Fruit fly (Drosophila melanogaster) whole organism, embryonic: ENCODE results near the gene CG13365.
A peak's percentile ranks its signal among the peaks of the same experiment; 100 is the strongest.

ENCODE experiments used
- Blimp-1 ChIP-seq: fragments of 200-800 bp; sonication (Bioruptor generic); optimal IDR thresholded peaks from 3 replicates; lab custom pipeline; 2018; ENCODE audit warnings: missing biosample characterization, missing genetic modification characterization, mild to moderate bottlenecking, moderate library complexity, missing genetic modification reagents
- CG10147 ChIP-seq: fragments of 200-800 bp; sonication (Bioruptor generic); optimal IDR thresholded peaks from 2 replicates; lab custom pipeline; 2019; ENCODE audit warnings: missing biosample characterization, mild to moderate bottlenecking, missing genetic modification characterization, moderate library complexity
- CG11560 ChIP-seq: fragments of 200-800 bp; sonication (Bioruptor generic); IDR thresholded peaks from 3 replicates; pipeline ENCODE4 v1.3.6; 2022; ENCODE audit warnings: missing biosample characterization, missing genetic modification characterization
- CG13775 ChIP-seq: fragments of 200-800 bp; sonication (Bioruptor generic); optimal IDR thresholded peaks from 3 replicates; lab custom pipeline; 2017; ENCODE audit warnings: missing biosample characterization, mild to moderate bottlenecking, missing genetic modification characterization
- CG14860 ChIP-seq: fragments of 200-800 bp; sonication (Bioruptor generic); IDR thresholded peaks from 3 replicates; pipeline ENCODE4 v1.3.6; 2022; ENCODE audit warnings: missing biosample characterization, missing genetic modification characterization; ENCODE audit not compliant: partially characterized antibody
- CG17568 ChIP-seq: fragments of 200-800 bp; sonication (Bioruptor generic); optimal IDR thresholded peaks from 2 replicates; lab custom pipeline; 2018; ENCODE audit warnings: missing biosample characterization, mild to moderate bottlenecking, missing genetic modification characterization, moderate library complexity
- CG2875 ChIP-seq: fragments of 200-800 bp; sonication (Bioruptor generic); optimal IDR thresholded peaks from 2 replicates; lab custom pipeline; 2017; ENCODE audit warnings: missing biosample characterization, mild to moderate bottlenecking, missing genetic modification characterization, missing genetic modification reagents
- CG30431 ChIP-seq: fragments of 200-800 bp; sonication (Bioruptor generic); optimal IDR thresholded peaks from 2 replicates; lab custom pipeline; 2017; ENCODE audit warnings: missing biosample characterization, missing genetic modification characterization
- CG32532 ChIP-seq: fragments of 200-800 bp; sonication (Bioruptor generic); IDR thresholded peaks from 2 replicates; pipeline ENCODE4 v1.3.6; 2022; ENCODE audit warnings: missing biosample characterization, missing genetic modification characterization
- CG34224 ChIP-seq: fragments of 200-800 bp; sonication (Bioruptor generic); IDR thresholded peaks from 3 replicates; pipeline ENCODE4 v1.3.6; 2022; ENCODE audit warnings: missing biosample characterization, missing genetic modification characterization; ENCODE audit not compliant: partially characterized antibody
- CG42726 ChIP-seq: fragments of 200-800 bp; sonication (Bioruptor generic); IDR thresholded peaks from 2 replicates; pipeline ENCODE4 v1.3.6; 2022; ENCODE audit warnings: missing biosample characterization, missing genetic modification characterization; ENCODE audit not compliant: partially characterized antibody
- CG6791 ChIP-seq: fragments of 200-800 bp; sonication (Bioruptor generic); IDR thresholded peaks from 3 replicates; pipeline ENCODE4 v1.3.6; 2022; ENCODE audit warnings: missing biosample characterization, missing genetic modification characterization; ENCODE audit not compliant: partially characterized antibody
- CG7372 ChIP-seq: fragments of 200-800 bp; sonication (Bioruptor generic); IDR thresholded peaks from 2 replicates; pipeline ENCODE4 v1.3.6; 2022; ENCODE audit warnings: missing biosample characterization, missing genetic modification characterization
- CG8089 ChIP-seq: fragments of 200-800 bp; sonication (Bioruptor generic); optimal IDR thresholded peaks from 3 replicates; lab custom pipeline; 2016; ENCODE audit warnings: missing biosample characterization, missing genetic modification characterization
- CG8944 ChIP-seq: fragments of 200-800 bp; sonication (Bioruptor generic); optimal IDR thresholded peaks from 3 replicates; lab custom pipeline; 2016; ENCODE audit warnings: missing biosample characterization, missing genetic modification characterization
- CG9215 ChIP-seq: fragments of 200-800 bp; sonication (Bioruptor generic); IDR thresholded peaks from 2 replicates; pipeline ENCODE4 v1.3.6; 2022; ENCODE audit warnings: missing biosample characterization, missing genetic modification characterization
- CHES-1-like ChIP-seq: fragments of 200-800 bp; sonication (Bioruptor generic); optimal IDR thresholded peaks from 2 replicates; lab custom pipeline; 2016; ENCODE audit warnings: missing biosample characterization, missing genetic modification characterization
- CrebB ChIP-seq: fragments of 200-800 bp; sonication (Bioruptor generic); optimal IDR thresholded peaks from 3 replicates; lab custom pipeline; 2018; ENCODE audit warnings: missing biosample characterization, mild to moderate bottlenecking, missing genetic modification characterization
- D19A ChIP-seq: fragments of 200-800 bp; optimal IDR thresholded peaks from 3 replicates; lab custom pipeline; 2019; ENCODE audit warnings: missing biosample characterization, mild to moderate bottlenecking, missing genetic modification characterization, moderate library complexity
- Dek ChIP-seq: fragments of 200-800 bp; sonication (Bioruptor generic); optimal IDR thresholded peaks from 3 replicates; lab custom pipeline; 2019; ENCODE audit warnings: missing biosample characterization, mild to moderate bottlenecking, missing genetic modification characterization, moderate library complexity
- Dref ChIP-seq: fragments of 200-800 bp; sonication (Bioruptor generic); IDR thresholded peaks from 2 replicates; pipeline ENCODE4 v1.3.6; 2022; ENCODE audit warnings: missing biosample characterization, missing genetic modification characterization
- Gug ChIP-seq: fragments of 200-800 bp; sonication (Bioruptor generic); IDR thresholded peaks from 4 replicates; pipeline ENCODE4 v1.3.6; 2022; ENCODE audit warnings: missing biosample characterization, missing genetic modification characterization
- Hmr ChIP-seq: fragments of 200-800 bp; sonication (Bioruptor generic); optimal IDR thresholded peaks from 3 replicates; lab custom pipeline; 2017; ENCODE audit warnings: mild to moderate bottlenecking, missing biosample characterization, missing genetic modification reagents, missing genetic modification characterization
- Jarid2 ChIP-seq: fragments of 200-800 bp; sonication (Bioruptor generic); optimal IDR thresholded peaks from 3 replicates; lab custom pipeline; 2017; ENCODE audit warnings: mild to moderate bottlenecking, missing biosample characterization, missing genetic modification reagents, missing genetic modification characterization
- Lpt ChIP-seq: fragments of >200 bp; optimal IDR thresholded peaks from 2 replicates; lab custom pipeline; 2018; ENCODE audit warnings: missing biosample characterization, missing genetic modification characterization
- MTF-1 ChIP-seq: fragments of 200-800 bp; sonication (Bioruptor generic); optimal IDR thresholded peaks from 2 replicates; lab custom pipeline; 2018; ENCODE audit warnings: missing biosample characterization, mild to moderate bottlenecking, missing genetic modification characterization, borderline replicate concordance
- Med ChIP-seq: fragments of 200-800 bp; sonication (Bioruptor generic); peaks from one replicate; lab custom pipeline; 2016; ENCODE audit warnings: missing biosample characterization, missing genetic modification characterization, mild to moderate bottlenecking, inconsistent platforms, moderate library complexity
- Neu2 ChIP-seq: fragments of 200-800 bp; sonication (Bioruptor generic); optimal IDR thresholded peaks from 3 replicates; lab custom pipeline; 2016; ENCODE audit warnings: missing biosample characterization, missing genetic modification characterization, borderline replicate concordance
- Rx ChIP-seq: fragments of 200-800 bp; sonication (Bioruptor generic); IDR thresholded peaks from 2 replicates; pipeline ENCODE4 v1.3.6; 2022; ENCODE audit warnings: missing biosample characterization, missing genetic modification characterization
- Sry-β ChIP-seq: fragments of 200-800 bp; sonication (Bioruptor generic); optimal IDR thresholded peaks from 2 replicates; lab custom pipeline; 2018; ENCODE audit warnings: missing biosample characterization, mild to moderate bottlenecking, missing genetic modification characterization, moderate library complexity
- bbx ChIP-seq: fragments of 200-800 bp; sonication (Bioruptor generic); IDR thresholded peaks from 2 replicates; pipeline ENCODE4 v1.3.6; 2022; ENCODE audit warnings: missing biosample characterization, missing genetic modification characterization; ENCODE audit not compliant: partially characterized antibody
- crp ChIP-seq, 2 experiments: fragments of 200-800 bp; sonication (Bioruptor generic); optimal IDR thresholded peaks; 2 replicates in 1 of 2; 3 replicates in 1 of 2; lab custom pipeline; 2017; ENCODE audit warnings: missing biosample characterization in 2 of 2, missing genetic modification characterization in 2 of 2, mild to moderate bottlenecking in 1 of 2, moderate library complexity in 1 of 2
- danr ChIP-seq: fragments of 200-800 bp; sonication (Bioruptor generic); IDR thresholded peaks from 2 replicates; pipeline ENCODE4 v1.3.6; 2022; ENCODE audit warnings: missing biosample characterization, missing genetic modification characterization
- dysf ChIP-seq: fragments of 200-800 bp; sonication (Bioruptor generic); IDR thresholded peaks from 3 replicates; pipeline ENCODE4 v1.3.6; 2022; ENCODE audit warnings: missing biosample characterization, missing genetic modification characterization
- fd64A ChIP-seq: fragments of 200-800 bp; sonication (Bioruptor generic); optimal IDR thresholded peaks from 3 replicates; lab custom pipeline; 2018; ENCODE audit warnings: missing biosample characterization, mild to moderate bottlenecking, missing genetic modification characterization
- ham ChIP-seq: fragments of 200-800 bp; sonication (Bioruptor generic); IDR thresholded peaks from 2 replicates; pipeline ENCODE4 v1.3.6; 2022; ENCODE audit warnings: missing biosample characterization, missing genetic modification characterization
- hth ChIP-seq: fragments of >200 bp; optimal IDR thresholded peaks from 2 replicates; lab custom pipeline; 2017; ENCODE audit warnings: inconsistent platforms
- lmd ChIP-seq: fragments of 200-800 bp; sonication (Bioruptor generic); IDR thresholded peaks from 2 replicates; pipeline ENCODE4 v1.3.6; 2022; ENCODE audit warnings: missing biosample characterization, missing genetic modification characterization
- luna ChIP-seq: fragments of 200-800 bp; sonication (Bioruptor generic); optimal IDR thresholded peaks from 2 replicates; lab custom pipeline; 2016; ENCODE audit warnings: missing biosample characterization, missing genetic modification characterization
- mirr ChIP-seq: fragments of 200-800 bp; sonication (Bioruptor generic); optimal IDR thresholded peaks from 3 replicates; lab custom pipeline; 2018; ENCODE audit warnings: missing biosample characterization, mild to moderate bottlenecking, missing genetic modification characterization
- nmo ChIP-seq: fragments of 200-800 bp; sonication (Bioruptor generic); optimal IDR thresholded peaks from 2 replicates; lab custom pipeline; 2018; ENCODE audit warnings: missing biosample characterization, mild to moderate bottlenecking, missing genetic modification characterization, moderate library complexity
- onecut ChIP-seq: fragments of 200-800 bp; sonication (Bioruptor generic); IDR thresholded peaks from 2 replicates; pipeline ENCODE4 v1.3.6; 2022; ENCODE audit warnings: missing biosample characterization, missing genetic modification characterization
- peb ChIP-seq: fragments of 200-800 bp; sonication (Bioruptor generic); IDR thresholded peaks from 2 replicates; pipeline ENCODE4 v1.3.6; 2022; ENCODE audit warnings: missing biosample characterization, missing genetic modification characterization
- phol ChIP-seq: fragments of 200-800 bp; sonication (Bioruptor generic); optimal IDR thresholded peaks from 3 replicates; lab custom pipeline; 2018; ENCODE audit warnings: missing biosample characterization, mild to moderate bottlenecking, missing genetic modification characterization, moderate library complexity
- row ChIP-seq: fragments of 200-800 bp; sonication (Bioruptor generic); IDR thresholded peaks from 3 replicates; pipeline ENCODE4 v1.3.6; 2022; ENCODE audit warnings: missing biosample characterization, missing genetic modification characterization
- shn ChIP-seq: fragments of 200-800 bp; sonication (Bioruptor generic); optimal IDR thresholded peaks from 3 replicates; lab custom pipeline; 2016; ENCODE audit warnings: missing biosample characterization, missing genetic modification characterization
- stc ChIP-seq: fragments of 200-800 bp; sonication (Bioruptor generic); IDR thresholded peaks from 2 replicates; pipeline ENCODE4 v1.3.6; 2022; ENCODE audit warnings: missing biosample characterization, missing genetic modification characterization
- stwl ChIP-seq: fragments of 200-800 bp; sonication (Bioruptor generic); optimal IDR thresholded peaks from 3 replicates; lab custom pipeline; 2018; ENCODE audit warnings: missing biosample characterization, mild to moderate bottlenecking, missing genetic modification characterization, moderate library complexity
- wek ChIP-seq: fragments of 200-800 bp; sonication (Bioruptor generic); optimal IDR thresholded peaks from 3 replicates; lab custom pipeline; 2018; ENCODE audit warnings: missing biosample characterization, mild to moderate bottlenecking, missing genetic modification characterization, moderate library complexity

The CG13365 gene

DNA sequence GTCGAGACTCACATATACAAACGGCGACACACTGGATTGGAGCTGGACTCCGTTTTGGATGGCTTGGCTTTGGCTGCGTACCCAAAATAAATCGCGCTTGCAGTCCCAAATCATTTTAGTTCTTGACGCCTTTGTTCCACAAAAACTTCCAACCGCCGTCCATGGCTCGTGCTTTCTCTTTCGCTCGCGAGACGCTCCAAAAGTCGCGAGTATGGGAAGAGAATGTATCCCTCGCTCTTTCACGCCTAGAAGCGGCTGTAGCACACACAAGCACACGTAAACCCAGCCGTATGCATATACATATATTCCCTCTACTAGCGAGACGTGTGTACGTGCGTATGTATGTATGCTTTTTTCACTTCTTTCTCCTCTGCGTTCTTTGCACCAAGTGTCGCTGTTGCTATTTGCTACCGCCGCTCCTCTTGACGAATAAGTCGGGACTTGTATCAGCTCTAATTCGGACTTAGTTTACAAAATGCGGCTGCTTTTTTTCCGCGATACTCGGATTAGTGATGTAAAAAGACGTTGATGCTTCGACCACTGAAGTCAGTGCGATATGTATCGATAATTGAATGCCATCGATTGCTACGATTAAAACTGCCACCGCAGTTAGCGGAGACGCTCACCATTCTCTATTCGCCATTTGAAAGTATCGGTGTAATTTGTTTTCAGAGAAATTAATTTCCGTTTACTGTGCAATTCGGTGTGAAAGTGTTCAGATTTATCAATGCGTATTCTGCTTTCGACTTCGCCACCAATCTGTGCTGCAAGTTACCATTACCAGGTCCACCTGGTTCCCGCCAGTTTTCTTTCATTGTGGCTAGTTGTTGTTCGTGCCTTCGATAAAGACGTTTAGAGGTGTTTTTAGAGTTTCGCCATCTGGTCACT is 34.7 kb upstream of the CG13365 start, which contains the start of the genes Hmt4-20 and SkpA (continued):
- peak; percentile 50 for TF ChIP-seq Sry-β (GFP tag; lab: Kevin White, UChicago)
- TF ChIP-seq D19A (tag; lab: Kevin White, UChicago): no peak
- TF ChIP-seq CG10147 (GFP tag; lab: Kevin White, UChicago): no peak
- TF ChIP-seq Rx (GFP tag; lab: Robert Waterston, UW): no peak
- TF ChIP-seq Jarid2: no peak
- TF ChIP-seq Blimp-1 (GFP tag; lab: Kevin White, UChicago): no peak
- TF ChIP-seq CG8944 (GFP tag; lab: Kevin White, UChicago): no peak
- TF ChIP-seq CG30431: no peak
- TF ChIP-seq row (GFP tag; lab: Robert Waterston, UW): peak; percentile 33; the same call in 2 of the 3 replicates
- no peak for TF ChIP-seq CG32532 (GFP tag; lab: Robert Waterston, UW)
- no peak for TF ChIP-seq onecut (GFP tag; lab: Robert Waterston, UW)
- TF ChIP-seq ham (GFP tag; lab: Robert Waterston, UW): no peak
- peak; percentile 67 for TF ChIP-seq CHES-1-like (GFP tag; lab: Kevin White, UChicago)
- peak; percentile 78 for TF ChIP-seq CG34224 (GFP tag; lab: Robert Waterston, UW)
- TF ChIP-seq CG11560: peak; percentile 59; the same call in 2 of the 3 replicates
- no peak for TF ChIP-seq CG2875 (GFP tag; lab: Kevin White, UChicago)
- no peak for TF ChIP-seq MTF-1 (GFP tag; lab: Kevin White, UChicago)
- TF ChIP-seq peb (GFP tag; lab: Robert Waterston, UW): no peak
- peak; percentile 96 for TF ChIP-seq CG42726 (GFP tag; lab: Robert Waterston, UW)
- peak; percentile 48 for TF ChIP-seq Med
- TF ChIP-seq CrebB: no peak
- TF ChIP-seq stwl (tag; lab: Kevin White, UChicago): peak; percentile 16
- TF ChIP-seq CG6791 (GFP tag; lab: Robert Waterston, UW): peak; percentile 93
- no peak for TF ChIP-seq mirr (GFP tag; lab: Kevin White, UChicago)
- no peak for TF ChIP-seq lmd
- TF ChIP-seq crp (GFP tag; optimal IDR thresholded peaks at IDR 0.05; lab: Kevin White, UChicago): no peak
- TF ChIP-seq fd64A (GFP tag; lab: Kevin White, UChicago): no peak
- peak; percentile 88 for TF ChIP-seq CG14860 (GFP tag; lab: Robert Waterston, UW)
- TF ChIP-seq Gug (GFP tag; lab: Robert Waterston, UW): peak; percentile 15; the same call in 1 of the 4 replicates
- TF ChIP-seq dysf: no peak
- no peak for TF ChIP-seq shn (GFP tag; lab: Kevin White, UChicago)
- TF ChIP-seq nmo (GFP tag; lab: Kevin White, UChicago): peak; percentile 61
- TF ChIP-seq CG8089 (GFP tag; lab: Kevin White, UChicago): no peak
- TF ChIP-seq Dref (GFP tag; lab: Robert Waterston, UW): peak; percentile 90
- peak; percentile 14 for TF ChIP-seq Hmr (GFP tag; lab: Kevin White, UChicago)
- TF ChIP-seq wek: no peak
- no peak for TF ChIP-seq stc (GFP tag; lab: Robert Waterston, UW)
- no peak for TF ChIP-seq Dek (tag; lab: Kevin White, UChicago)
- TF ChIP-seq Lpt (GFP tag; lab: Kevin White, UChicago): no peak
- no peak for TF ChIP-seq CG17568 (GFP tag; lab: Kevin White, UChicago)
- peak; percentile 91 for TF ChIP-seq bbx (GFP tag; lab: Robert Waterston, UW)
- no peak for TF ChIP-seq Neu2
- TF ChIP-seq CG9215 (GFP tag; lab: Robert Waterston, UW): no peak
- TF ChIP-seq luna (GFP tag; lab: Kevin White, UChicago): no peak
- TF ChIP-seq phol: peak; percentile 87
- TF ChIP-seq CG7372: no peak
- TF ChIP-seq hth (lab: Kevin White, UChicago): no peak
- no peak for TF ChIP-seq danr (GFP tag; lab: Robert Waterston, UW)
- peak; percentile 13 for TF ChIP-seq CG13775 (GFP tag; lab: Kevin White, UChicago)
